Fruit fly (Drosophila melanogaster) whole organism: ENCODE results near the gene CG5194.

Experiments
- CG8478 ChIP-seq: fragments of >200 bp; optimal IDR thresholded peaks from 2 replicates; lab custom pipeline; 2018; ENCODE audit warnings: inconsistent platforms
- Dll ChIP-seq: fragments of >200 bp; optimal IDR thresholded peaks from 2 replicates; lab custom pipeline; 2017
- EcR ChIP-seq, 2 experiments: fragments of >200 bp; optimal IDR thresholded peaks; 2 replicates each; lab custom pipeline; 2017; ENCODE audit warnings: missing biosample characterization in 2 of 2, missing genetic modification characterization in 2 of 2, missing genetic modification reagents in 2 of 2
- pan ChIP-seq: fragments of >200 bp; optimal IDR thresholded peaks from 2 replicates; lab custom pipeline; 2017
- psq ChIP-seq: fragments of >200 bp; optimal IDR thresholded peaks from 2 replicates; lab custom pipeline; 2017
- usp ChIP-seq: fragments of >200 bp; optimal IDR thresholded peaks from 2 replicates; lab custom pipeline; 2017; ENCODE audit warnings: missing biosample characterization, missing genetic modification characterization, mixed read lengths

DNA sequence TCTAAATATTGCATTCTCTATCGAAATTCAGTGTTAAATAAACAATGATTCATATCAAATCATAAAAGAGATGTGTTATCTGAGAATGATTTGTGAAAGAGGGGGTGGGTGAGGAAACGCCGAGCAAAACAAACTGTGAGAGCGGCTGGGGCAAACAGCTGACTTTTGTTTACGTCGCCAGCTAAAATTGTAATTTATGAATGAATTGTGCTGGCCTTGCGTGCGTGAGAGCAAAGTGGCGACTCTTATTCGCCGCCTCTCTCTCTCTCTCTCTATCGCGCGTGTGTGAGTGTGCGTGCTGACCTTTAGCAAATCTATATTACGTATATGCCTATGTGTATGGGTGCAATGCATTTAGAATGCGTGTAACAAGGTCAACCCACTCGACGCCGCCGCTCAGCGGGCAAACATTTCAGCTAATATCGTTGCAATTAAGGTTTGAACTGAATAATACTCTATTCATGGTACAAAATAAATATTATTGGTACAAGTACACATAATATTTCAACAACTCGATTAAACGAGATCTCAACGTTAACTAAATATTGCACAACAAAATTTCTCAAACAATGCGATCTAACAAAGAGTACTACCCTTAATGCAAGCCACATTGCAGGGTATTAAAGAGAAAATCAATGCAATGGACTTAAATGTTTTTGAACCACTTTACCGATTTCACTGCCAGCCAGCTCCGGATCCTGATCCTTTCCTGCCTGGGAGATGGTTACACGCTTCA, 30.8 kb downstream of the CG5194 start:
- TF ChIP-seq psq (lab: Kevin White, UChicago) (no peak), pan (lab: Kevin White, UChicago) (no peak), CG8478 (lab: Kevin White, UChicago) (no peak), Dll (lab: Kevin White, UChicago) (peak; percentile 54), usp (GFP tag; lab: Kevin White, UChicago) (no peak), EcR (GFP tag; optimal IDR thresholded peaks at IDR 0.05; lab: Kevin White, UChicago) (no peak)
